Fruit fly (Drosophila melanogaster) S2 (cell line): ENCODE data around the gene Lsd-1.

Experiments used
- CG8478 ChIP-seq: fragments of >200 bp; optimal IDR thresholded peaks from 2 replicates; lab custom pipeline; 2018
- CTCF ChIP-seq, 2 experiments: fragments of >200 bp; optimal IDR thresholded peaks; 2 replicates each; lab custom pipeline; 2018

- TF ChIP-seq CG8478 (no peak), CTCF (optimal IDR thresholded peaks at IDR 0.05; lab: Kevin White, UChicago) (no peak)
Measured at dm6 chr3R:23760219-23761018, 3.2 kb upstream of the Lsd-1 start, which contains the start of gene SdhD.
